Worm (Caenorhabditis elegans): ENCODE results near the gene msp-10.

The msp-10 gene

ce11 chrIV:9825196-9825744 lies 12.2 kb upstream of the msp-10 start, which contains the start of gene mtr-4:
mtr-4 (plus strand) TSS chrIV:9825694.
- TF ChIP-seq tbx-2 (tag; optimal IDR thresholded peaks at IDR 0.05), result peak; percentile 2
- TF ChIP-seq zip-4 (GFP tag; optimal IDR thresholded peaks at IDR 0.05), result no peak
- TF ChIP-seq dpl-1 (GFP tag; optimal IDR thresholded peaks at IDR 0.05), result peak; percentile 33 to 73 (median 59)
- no peak for TF ChIP-seq skn-1 (tag; optimal IDR thresholded peaks at IDR 0.05)
- peak; percentile 32 to 69 for TF ChIP-seq efl-1 (optimal IDR thresholded peaks at IDR 0.05)
- peak; percentile 73 to 95 for TF ChIP-seq efl-1 (GFP tag; optimal IDR thresholded peaks at IDR 0.05 in 1 of 2)
- peak; percentile 21 for TF ChIP-seq lin-15B (tag; optimal IDR thresholded peaks at IDR 0.05)
- peak in 1 of 2 experiments; percentile 53 for TF ChIP-seq lsy-2 (tag; optimal IDR thresholded peaks at IDR 0.05)
- peak; percentile 55 for TF ChIP-seq nhr-71 (tag; optimal IDR thresholded peaks at IDR 0.05)
- peak; percentile 8 for TF ChIP-seq fkh-8 (tag; optimal IDR thresholded peaks at IDR 0.05)
- TF ChIP-seq nhr-85 (tag), result no peak
- TF ChIP-seq elt-2 (tag; optimal IDR thresholded peaks at IDR 0.05), result peak; percentile 57
- no peak for TF ChIP-seq ztf-11 (tag; optimal IDR thresholded peaks at IDR 0.05)
- TF ChIP-seq lin-35 (GFP tag; optimal IDR thresholded peaks at IDR 0.05), result peak; percentile 40 to 63
- TF ChIP-seq nhr-28 (tag; optimal IDR thresholded peaks at IDR 0.05), result no peak
- no peak for TF ChIP-seq F16B12.6 (tag; optimal IDR thresholded peaks at IDR 0.05)
- TF ChIP-seq swsn-7 (tag; optimal IDR thresholded peaks at IDR 0.05), result peak; percentile 25
- TF ChIP-seq xbp-1 (tag; optimal IDR thresholded peaks at IDR 0.05), result peak; percentile 9
- peak; percentile 6 for TF ChIP-seq unc-130 (tag; optimal IDR thresholded peaks at IDR 0.05)

ce11 chrIV:9832586-9832985 lies 4.9 kb upstream of the msp-10 start, which contains the start of gene kin-21:
kin-21 (plus strand) TSS chrIV:9832886.
- TF ChIP-seq elt-2 (tag; optimal IDR thresholded peaks at IDR 0.05), result no peak
- TF ChIP-seq nhr-47 (tag; optimal IDR thresholded peaks at IDR 0.05), result no peak
- no peak for TF ChIP-seq unc-86 (tag; optimal IDR thresholded peaks at IDR 0.05)
- TF ChIP-seq snpc-4 (tag; optimal IDR thresholded peaks at IDR 0.05), result no peak
- no peak for TF ChIP-seq unc-30 (tag; optimal IDR thresholded peaks at IDR 0.05)
- TF ChIP-seq nhr-237 (tag; optimal IDR thresholded peaks at IDR 0.05), result no peak
- no peak for TF ChIP-seq lin-14 (GFP tag; optimal IDR thresholded peaks at IDR 0.05)
- no peak for TF ChIP-seq isw-1 (GFP tag; IDR thresholded peaks at IDR 0.05)
- no peak for TF ChIP-seq nhr-11 (tag; optimal IDR thresholded peaks at IDR 0.05)
- no peak for TF ChIP-seq aha-1 (tag; optimal IDR thresholded peaks at IDR 0.05)
- TF ChIP-seq vab-15 (tag; optimal IDR thresholded peaks at IDR 0.05), result no peak
- no peak for TF ChIP-seq fkh-4 (tag; optimal IDR thresholded peaks at IDR 0.05; ENCODE audit: borderline replicate concordance)
- TF ChIP-seq unc-98 (GFP tag; IDR thresholded peaks at IDR 0.05), result no peak
- TF ChIP-seq nhr-77 (tag; optimal IDR thresholded peaks at IDR 0.05), result no peak

ce11 chrIV:9833337-9833736 lies 4.1 kb upstream of the msp-10 start:
- no peak for TF ChIP-seq lin-39 (tag; optimal IDR thresholded peaks at IDR 0.05)
- no peak for TF ChIP-seq ztf-11 (tag; optimal IDR thresholded peaks at IDR 0.05)
- TF ChIP-seq irx-1 (tag; optimal IDR thresholded peaks at IDR 0.05), result no peak
- TF ChIP-seq nhr-28 (tag; optimal IDR thresholded peaks at IDR 0.05), result no peak
- TF ChIP-seq fkh-4 (tag; optimal IDR thresholded peaks at IDR 0.05; ENCODE audit: borderline replicate concordance), result no peak
- no peak for TF ChIP-seq lir-3 (tag; optimal IDR thresholded peaks at IDR 0.05; ENCODE audit: poor library complexity)
- TF ChIP-seq sup-37 (GFP tag; optimal IDR thresholded peaks at IDR 0.05), result no peak
- no peak for TF ChIP-seq nhr-11 (tag; optimal IDR thresholded peaks at IDR 0.05)
- no peak for TF ChIP-seq snpc-4 (tag; optimal IDR thresholded peaks at IDR 0.05)
- TF ChIP-seq C34B4.2 (tag; optimal IDR thresholded peaks at IDR 0.05), result no peak
- TF ChIP-seq isw-1 (GFP tag; IDR thresholded peaks at IDR 0.05), result no peak
- TF ChIP-seq rnt-1 (tag; optimal IDR thresholded peaks at IDR 0.05), result no peak
- no peak for TF ChIP-seq ceh-63 (GFP tag; optimal IDR thresholded peaks at IDR 0.05)
- TF ChIP-seq alr-1 (tag; optimal IDR thresholded peaks at IDR 0.05; ENCODE audit: borderline replicate concordance), result no peak
- TF ChIP-seq ceh-88 (GFP tag; IDR thresholded peaks at IDR 0.05), result no peak
- no peak for TF ChIP-seq mab-9 (GFP tag; IDR thresholded peaks at IDR 0.05)
- no peak for TF ChIP-seq ets-5 (GFP tag; IDR thresholded peaks at IDR 0.05)
- no peak for TF ChIP-seq nhr-47 (tag; optimal IDR thresholded peaks at IDR 0.05)

All from whole organism, L1 larva.